Worm (Caenorhabditis elegans): ENCODE measurements around the gene zig-5.

Gene zig-5

DNA sequence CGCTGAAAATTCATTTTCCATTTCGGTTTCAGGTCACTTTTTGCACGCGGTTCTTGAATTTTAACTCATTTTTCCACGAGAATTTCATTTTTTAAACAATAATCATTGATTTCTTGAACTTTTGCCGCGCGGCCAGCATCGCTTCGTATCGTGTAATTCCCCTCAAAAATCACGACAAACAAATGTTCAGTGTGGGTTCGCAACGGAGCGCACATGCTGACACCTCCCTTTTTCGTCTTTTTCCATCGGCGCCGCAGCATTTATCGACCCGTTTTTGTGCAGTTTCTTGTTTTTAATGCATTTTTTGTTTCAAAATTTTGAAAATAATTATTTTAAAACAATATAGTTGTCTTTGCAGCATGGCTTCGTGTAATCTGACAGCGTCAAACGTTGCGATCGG is 22.5 kb downstream of the zig-5 start, which contains the start of gene M142.5:
M142.5 (plus strand) TSS at position 352 of the 400 bp plus-strand sequence.
- TF ChIP-seq pha-4 (tag; optimal IDR thresholded peaks at IDR 0.05): peak; percentile 30
- no peak for TF ChIP-seq bed-3 (GFP tag; optimal IDR thresholded peaks at IDR 0.05)
- TF ChIP-seq lin-13 (tag; optimal IDR thresholded peaks at IDR 0.05): peak; percentile 48
- peak; percentile 60 for TF ChIP-seq unc-120 (tag; optimal IDR thresholded peaks at IDR 0.05; ENCODE audit: poor library complexity, severe bottlenecking)
- no peak for TF ChIP-seq cnd-1 (tag; optimal IDR thresholded peaks at IDR 0.05)
- peak; percentile 2 for TF ChIP-seq lsy-2 (tag; optimal IDR thresholded peaks at IDR 0.05)
- peak; percentile 49 for TF ChIP-seq hlh-1 (tag; optimal IDR thresholded peaks at IDR 0.05)

DNA sequence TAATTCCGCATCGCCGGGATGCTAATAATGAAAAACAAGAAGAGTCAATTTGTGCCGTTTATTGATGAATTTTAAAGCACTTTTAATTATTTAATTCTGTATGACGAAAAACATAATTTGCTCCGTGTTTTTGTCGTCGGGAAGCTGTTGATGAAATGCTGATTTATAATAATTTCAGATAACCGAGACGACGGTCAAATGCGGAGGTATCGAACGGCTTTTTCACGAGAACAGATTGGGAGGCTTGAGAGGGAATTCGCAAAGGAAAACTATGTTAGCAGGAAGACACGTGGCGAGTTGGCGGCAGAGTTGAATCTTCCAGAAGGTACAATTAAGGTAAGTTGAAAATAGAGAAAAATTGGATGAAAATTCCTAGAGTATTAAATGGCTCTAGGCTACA is 29.8 kb downstream of the zig-5 start:
- no peak for TF ChIP-seq unc-62 (GFP tag; optimal IDR thresholded peaks at IDR 0.05)
- TF ChIP-seq mls-2 (tag; optimal IDR thresholded peaks at IDR 0.05): no peak
- no peak for TF ChIP-seq nhr-2 (tag; optimal IDR thresholded peaks at IDR 0.05)
- TF ChIP-seq nhr-12 (tag; optimal IDR thresholded peaks at IDR 0.05): no peak
- no peak for TF ChIP-seq ceh-39 (tag; optimal IDR thresholded peaks at IDR 0.05)
- TF ChIP-seq nhr-28 (tag; optimal IDR thresholded peaks at IDR 0.05): no peak
- no peak for TF ChIP-seq elt-1 (tag; optimal IDR thresholded peaks at IDR 0.05; ENCODE audit: borderline replicate concordance, insufficient read depth)
- no peak for TF ChIP-seq drap-1 (GFP tag; optimal IDR thresholded peaks at IDR 0.05)
- TF ChIP-seq unc-120 (tag; optimal IDR thresholded peaks at IDR 0.05; ENCODE audit: poor library complexity, severe bottlenecking): no peak
- no peak for TF ChIP-seq cnd-1 (tag; optimal IDR thresholded peaks at IDR 0.05)
- no peak for TF ChIP-seq tbx-8 (GFP tag; optimal IDR thresholded peaks at IDR 0.05)
- TF ChIP-seq mep-1 (tag; optimal IDR thresholded peaks at IDR 0.05): no peak
- no peak for TF ChIP-seq ceh-43 (GFP tag; optimal IDR thresholded peaks at IDR 0.05)
- no peak for TF ChIP-seq nhr-76 (tag; optimal IDR thresholded peaks at IDR 0.05)
- TF ChIP-seq ztf-11 (tag; optimal IDR thresholded peaks at IDR 0.05): no peak
- TF ChIP-seq sptf-1 (tag; optimal IDR thresholded peaks at IDR 0.05): no peak
- no peak for TF ChIP-seq lsy-2 (tag; optimal IDR thresholded peaks at IDR 0.05)
- no peak for TF ChIP-seq ceh-83 (GFP tag; optimal IDR thresholded peaks at IDR 0.05)
- TF ChIP-seq hlh-1 (tag; optimal IDR thresholded peaks at IDR 0.05): no peak

DNA sequence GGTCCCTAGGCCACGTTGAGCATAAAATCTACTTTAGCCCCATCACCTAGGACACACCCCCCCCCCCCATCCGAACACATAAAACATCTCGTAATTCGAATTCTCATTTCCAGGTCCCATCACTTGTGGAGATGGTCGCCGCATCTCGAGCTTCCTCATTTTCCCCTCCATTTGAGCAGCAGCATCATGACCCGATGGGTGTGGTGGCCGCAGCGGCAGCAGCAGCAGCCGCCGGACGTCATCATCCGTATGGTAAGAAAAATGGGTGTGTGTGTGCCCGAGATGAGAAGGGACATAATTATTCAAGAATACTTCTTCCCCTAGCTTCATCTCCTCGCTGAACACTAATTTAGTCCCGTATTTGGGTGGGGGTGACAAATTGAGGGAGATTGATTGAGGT is 31.8 kb downstream of the zig-5 start:
- TF ChIP-seq mls-2 (tag; optimal IDR thresholded peaks at IDR 0.05): no peak
- TF ChIP-seq lsy-2 (tag; optimal IDR thresholded peaks at IDR 0.05): no peak
- TF ChIP-seq M03D4.4 (tag; optimal IDR thresholded peaks at IDR 0.05): no peak
- TF ChIP-seq ceh-39 (tag; optimal IDR thresholded peaks at IDR 0.05): no peak
- TF ChIP-seq cnd-1 (tag; optimal IDR thresholded peaks at IDR 0.05): no peak
- TF ChIP-seq lin-13 (tag; optimal IDR thresholded peaks at IDR 0.05): no peak
- TF ChIP-seq ceh-83 (GFP tag; optimal IDR thresholded peaks at IDR 0.05): no peak
- no peak for TF ChIP-seq unc-39 (tag; optimal IDR thresholded peaks at IDR 0.05)
- TF ChIP-seq elt-3 (tag; optimal IDR thresholded peaks at IDR 0.05): no peak
- no peak for TF ChIP-seq ces-1 (GFP tag; optimal IDR thresholded peaks at IDR 0.05)
- TF ChIP-seq nhr-237 (tag; optimal IDR thresholded peaks at IDR 0.05): no peak
- TF ChIP-seq nhr-28 (tag; optimal IDR thresholded peaks at IDR 0.05): no peak
- no peak for TF ChIP-seq ztf-11 (tag; optimal IDR thresholded peaks at IDR 0.05)
- TF ChIP-seq unc-62 (GFP tag; optimal IDR thresholded peaks at IDR 0.05): no peak

DNA sequence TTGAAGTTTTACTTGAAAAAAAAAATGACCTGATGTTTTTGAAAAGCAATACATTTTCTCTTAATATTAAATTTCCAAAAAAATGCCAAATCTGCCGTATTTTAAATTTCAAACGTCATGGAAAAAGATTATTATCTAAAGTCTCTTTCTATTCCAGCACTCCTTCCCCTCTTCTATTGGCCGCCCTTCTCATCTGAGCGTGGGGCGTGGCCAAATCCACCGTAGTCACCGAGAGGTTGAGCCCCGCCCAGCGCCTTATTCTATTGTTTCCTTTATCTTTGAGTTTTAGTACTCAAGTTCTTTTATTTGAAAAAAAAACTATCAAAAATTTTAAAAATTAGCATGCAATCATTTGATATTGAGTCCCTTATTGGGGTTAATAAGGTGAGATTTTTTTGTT is 33.3 kb downstream of the zig-5 start, which contains the start of gene vab-7:
vab-7 (plus strand) TSS at position 301 of the 400 bp plus-strand sequence.
- peak; percentile 45 for TF ChIP-seq lsy-2 (tag; optimal IDR thresholded peaks at IDR 0.05)
- no peak for TF ChIP-seq elt-1 (tag; optimal IDR thresholded peaks at IDR 0.05; ENCODE audit: borderline replicate concordance, insufficient read depth)

DNA sequence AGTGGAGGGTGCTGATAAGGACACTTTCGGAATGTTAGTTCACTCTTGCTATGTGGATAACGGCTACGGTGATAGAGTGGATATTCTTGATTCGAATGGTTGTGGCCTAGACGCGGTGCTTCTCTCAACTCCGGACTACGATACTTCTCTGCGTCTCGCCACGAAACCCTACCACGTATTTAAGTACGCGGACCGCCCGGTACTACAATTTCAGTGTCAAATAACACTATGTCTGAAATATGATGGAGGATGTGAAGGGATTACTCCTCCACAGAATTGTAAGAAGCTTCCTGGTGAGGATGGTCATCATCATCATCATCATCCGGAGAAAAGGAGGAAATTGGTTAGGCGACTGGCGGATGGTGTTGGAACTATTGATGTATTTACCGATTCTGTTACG is 38.3 kb downstream of the zig-5 start:
- TF ChIP-seq drap-1 (GFP tag; optimal IDR thresholded peaks at IDR 0.05) (no peak), mab-5 (tag; optimal IDR thresholded peaks at IDR 0.05) (no peak), pha-4 (tag; optimal IDR thresholded peaks at IDR 0.05) (no peak), ceh-39 (tag; optimal IDR thresholded peaks at IDR 0.05) (no peak), M03D4.4 (tag; optimal IDR thresholded peaks at IDR 0.05) (no peak), unc-39 (tag; optimal IDR thresholded peaks at IDR 0.05) (no peak), mep-1 (tag; optimal IDR thresholded peaks at IDR 0.05) (no peak), elt-1 (tag; optimal IDR thresholded peaks at IDR 0.05; ENCODE audit: borderline replicate concordance, insufficient read depth) (no peak), nhr-237 (tag; optimal IDR thresholded peaks at IDR 0.05) (no peak), blmp-1 (tag; optimal IDR thresholded peaks at IDR 0.05) (no peak), lsy-2 (tag; optimal IDR thresholded peaks at IDR 0.05) (no peak)

DNA sequence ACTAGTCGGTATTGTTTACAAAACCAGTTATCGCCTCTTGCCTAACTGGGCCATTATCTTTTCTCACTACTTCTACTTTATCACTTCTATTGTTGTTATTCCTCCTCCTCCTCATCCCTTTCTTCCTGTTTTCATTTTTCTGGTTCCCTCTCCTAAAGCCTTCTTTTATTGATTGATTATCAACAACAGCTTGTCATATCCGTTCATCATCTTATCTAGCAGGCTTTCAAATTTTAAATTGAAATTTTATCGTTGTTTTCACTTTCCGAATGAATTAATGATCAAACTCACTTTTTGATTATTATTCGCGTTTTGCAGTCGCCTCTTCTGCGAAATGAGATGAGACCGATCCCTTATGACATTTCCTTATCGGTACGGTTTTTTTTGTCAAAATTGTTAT is 42.1 kb downstream of the zig-5 start, which contains the start of gene cut-6:
cut-6 (plus strand) TSS at position 301 of the 400 bp plus-strand sequence.
- no peak for TF ChIP-seq ceh-39 (tag; optimal IDR thresholded peaks at IDR 0.05)
- TF ChIP-seq blmp-1 (tag; optimal IDR thresholded peaks at IDR 0.05): peak; percentile 25
- TF ChIP-seq lin-32 (GFP tag; optimal IDR thresholded peaks at IDR 0.05): no peak
- TF ChIP-seq tbx-8 (GFP tag; optimal IDR thresholded peaks at IDR 0.05): no peak

Measured in whole organism, mixed stage, embryonic.